Worm (Caenorhabditis elegans): ENCODE measurements around the gene T07A9.15.

The T07A9.15 gene

DNA sequence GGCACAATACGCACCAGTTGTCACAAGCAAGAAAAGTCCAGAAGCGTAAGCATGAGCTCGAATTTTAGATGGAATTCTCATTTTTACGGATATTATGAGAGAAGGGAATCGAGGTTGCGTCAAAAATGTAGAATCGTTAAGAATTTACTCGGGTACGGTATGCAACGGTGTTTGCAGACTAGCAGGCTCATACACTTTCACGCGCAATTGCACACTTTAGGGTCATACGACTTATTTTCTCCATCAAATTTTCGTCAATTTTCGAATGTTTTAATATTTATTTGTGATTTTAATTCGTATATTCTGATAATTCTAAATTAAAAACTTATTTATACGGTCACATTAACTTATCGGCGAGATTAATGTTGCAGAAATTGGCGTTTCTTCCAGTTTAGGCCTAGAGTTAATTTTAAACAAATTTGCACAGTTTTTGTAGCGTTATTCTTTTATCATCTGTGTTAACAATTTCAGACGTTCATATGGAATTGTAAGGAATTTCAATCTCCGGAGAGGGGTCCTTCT is at the start of gene T07A9.15, which contains the start of gene nog-1 (continued):
- TF ChIP-seq tbx-2 (tag; optimal IDR thresholded peaks at IDR 0.05) = peak; percentile 71
- TF ChIP-seq snpc-4 (tag; optimal IDR thresholded peaks at IDR 0.05) = peak; percentile 36
- peak; percentile 41 for TF ChIP-seq hpl-2 (GFP tag; optimal IDR thresholded peaks at IDR 0.05)
- TF ChIP-seq sup-37 (GFP tag; optimal IDR thresholded peaks at IDR 0.05) = no peak
- TF ChIP-seq jun-1 (tag; optimal IDR thresholded peaks at IDR 0.05) = peak; percentile 45
- peak in 2 of 6 experiments; percentile 22 to 48 for TF ChIP-seq elt-3 (tag; optimal IDR thresholded peaks at IDR 0.05)
- peak; percentile 98 to 99 for TF ChIP-seq lsy-2 (tag; optimal IDR thresholded peaks at IDR 0.05)
- TF ChIP-seq isw-1 (GFP tag; IDR thresholded peaks at IDR 0.05) = peak; percentile 56
- TF ChIP-seq ceh-82 (tag; optimal IDR thresholded peaks at IDR 0.05) = peak; percentile 57 to 74 (median 71)
- peak; percentile 49 for TF ChIP-seq dsc-1 (tag; optimal IDR thresholded peaks at IDR 0.05)
- TF ChIP-seq unc-62 (GFP tag; optimal IDR thresholded peaks at IDR 0.05) = no peak
- TF ChIP-seq nhr-12 (tag; optimal IDR thresholded peaks at IDR 0.05) = no peak
- peak; percentile 87 for TF ChIP-seq snu-23 (GFP tag; optimal IDR thresholded peaks at IDR 0.05)
- peak; percentile 32 for TF ChIP-seq ztf-4 (tag; optimal IDR thresholded peaks at IDR 0.05)
- TF ChIP-seq efl-3 (GFP tag; optimal IDR thresholded peaks at IDR 0.05) = no peak
- no peak for TF ChIP-seq egl-13 (tag; optimal IDR thresholded peaks at IDR 0.05)
- peak; percentile 44 for TF ChIP-seq lin-13 (GFP tag; optimal IDR thresholded peaks at IDR 0.05)
- peak; percentile 1 for TF ChIP-seq nhr-237 (tag; optimal IDR thresholded peaks at IDR 0.05)
- no peak for TF ChIP-seq pqm-1 (tag; optimal IDR thresholded peaks at IDR 0.05)

- TF ChIP-seq elt-3 (tag; optimal IDR thresholded peaks at IDR 0.05) (no peak), efl-1 (optimal IDR thresholded peaks at IDR 0.05) (no peak), efl-1 (GFP tag; optimal IDR thresholded peaks at IDR 0.05 in 1 of 2) (peak in 1 of 2 experiments; percentile 89), elt-2 (tag; optimal IDR thresholded peaks at IDR 0.05) (peak; percentile 58)
Observed at ce11 chrIV:440509-440908, 47.2 kb upstream of the T07A9.15 start, which contains the start of gene hum-8. hum-8 (minus strand) TSS chrIV:440554.

- TF ChIP-seq aha-1 (tag; optimal IDR thresholded peaks at IDR 0.05) (no peak), dpl-1 (GFP tag; optimal IDR thresholded peaks at IDR 0.05) (no peak), pag-3 (tag; optimal IDR thresholded peaks at IDR 0.05; ENCODE audit: borderline replicate concordance, insufficient read depth) (no peak), Y116A8C.19 (tag; optimal IDR thresholded peaks at IDR 0.05; ENCODE audit: borderline replicate concordance) (no peak), C34B4.2 (tag; optimal IDR thresholded peaks at IDR 0.05) (no peak), unc-86 (tag; optimal IDR thresholded peaks at IDR 0.05) (no peak), alr-1 (tag; optimal IDR thresholded peaks at IDR 0.05; ENCODE audit: borderline replicate concordance) (no peak), rnt-1 (tag; optimal IDR thresholded peaks at IDR 0.05) (no peak), fkh-10 (GFP tag; optimal IDR thresholded peaks at IDR 0.05) (no peak), fos-1 (tag; optimal IDR thresholded peaks at IDR 0.05) (no peak), nhr-85 (tag) (no peak), snpc-4 (tag; optimal IDR thresholded peaks at IDR 0.05) (no peak), skn-1 (tag; optimal IDR thresholded peaks at IDR 0.05) (no peak), sptf-1 (tag; optimal IDR thresholded peaks at IDR 0.05) (no peak), F16B12.6 (tag; optimal IDR thresholded peaks at IDR 0.05) (no peak), pqm-1 (tag; optimal IDR thresholded peaks at IDR 0.05) (no peak), snu-23 (GFP tag; optimal IDR thresholded peaks at IDR 0.05) (no peak), ceh-82 (tag; optimal IDR thresholded peaks at IDR 0.05) (no peak), hpl-2 (GFP tag; optimal IDR thresholded peaks at IDR 0.05) (no peak), nhr-12 (tag; optimal IDR thresholded peaks at IDR 0.05) (no peak)
Observed at ce11 chrIV:438384-438783, 45.0 kb upstream of the T07A9.15 start.

DNA sequence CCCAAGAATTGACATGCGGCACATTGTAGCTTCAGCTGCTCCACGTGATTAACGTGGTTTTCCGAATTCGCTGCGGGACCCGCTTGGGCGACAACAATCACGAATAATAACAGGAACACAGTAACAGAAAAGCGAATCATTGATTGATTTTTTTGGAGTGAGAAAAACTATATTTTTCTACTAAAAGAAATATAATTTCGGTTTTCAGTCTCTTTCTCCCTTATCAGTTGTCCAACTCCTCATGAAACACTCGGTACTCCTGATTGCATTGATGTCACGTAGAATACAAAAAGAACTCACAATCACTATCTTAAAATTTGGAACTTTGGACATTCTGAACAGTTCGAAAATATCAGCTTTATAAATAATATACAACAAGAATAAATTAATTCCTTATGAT is 35.5 kb upstream of the T07A9.15 start, which contains the start of gene Y66H1A.5:
Y66H1A.5 (minus strand) TSS at position 265 of the 400 bp plus-strand sequence.
- TF ChIP-seq fos-1 (tag; optimal IDR thresholded peaks at IDR 0.05) (no peak), mab-9 (GFP tag; IDR thresholded peaks at IDR 0.05) (no peak), lin-35 (GFP tag; optimal IDR thresholded peaks at IDR 0.05) (no peak), ceh-82 (tag; optimal IDR thresholded peaks at IDR 0.05) (no peak), hlh-4 (tag; optimal IDR thresholded peaks at IDR 0.05) (no peak), unc-130 (tag; optimal IDR thresholded peaks at IDR 0.05) (no peak), blmp-1 (tag; optimal IDR thresholded peaks at IDR 0.05) (no peak), ama-1 (optimal IDR thresholded peaks at IDR 0.05) (no peak), xbp-1 (tag; optimal IDR thresholded peaks at IDR 0.05) (no peak), ceh-63 (GFP tag; optimal IDR thresholded peaks at IDR 0.05) (no peak), fkh-10 (GFP tag; optimal IDR thresholded peaks at IDR 0.05) (no peak), nhr-71 (tag; optimal IDR thresholded peaks at IDR 0.05) (no peak), lin-14 (GFP tag; optimal IDR thresholded peaks at IDR 0.05) (no peak), grh-1 (GFP tag; IDR thresholded peaks at IDR 0.05) (no peak), C16A3.4 (tag; optimal IDR thresholded peaks at IDR 0.05) (no peak), nhr-28 (tag; optimal IDR thresholded peaks at IDR 0.05) (no peak), ztf-4 (tag; optimal IDR thresholded peaks at IDR 0.05) (no peak), snpc-4 (tag; optimal IDR thresholded peaks at IDR 0.05) (no peak)
